Fruit fly (Drosophila melanogaster) whole organism: Measurements from ENCODE around the gene CG14341.

ENCODE experiments used
- CG8478 ChIP-seq: fragments of >200 bp; optimal IDR thresholded peaks from 2 replicates; lab custom pipeline; 2018; ENCODE audit warnings: inconsistent platforms
- Dll ChIP-seq: fragments of >200 bp; optimal IDR thresholded peaks from 2 replicates; lab custom pipeline; 2017
- EcR ChIP-seq, 2 experiments: fragments of >200 bp; optimal IDR thresholded peaks; 2 replicates each; lab custom pipeline; 2017; ENCODE audit warnings: missing biosample characterization in 2 of 2, missing genetic modification characterization in 2 of 2, missing genetic modification reagents in 2 of 2
- pan ChIP-seq: fragments of >200 bp; optimal IDR thresholded peaks from 2 replicates; lab custom pipeline; 2017
- psq ChIP-seq: fragments of >200 bp; optimal IDR thresholded peaks from 2 replicates; lab custom pipeline; 2017
- usp ChIP-seq: fragments of >200 bp; optimal IDR thresholded peaks from 2 replicates; lab custom pipeline; 2017; ENCODE audit warnings: missing biosample characterization, missing genetic modification characterization, mixed read lengths

CG14341 gene

DNA sequence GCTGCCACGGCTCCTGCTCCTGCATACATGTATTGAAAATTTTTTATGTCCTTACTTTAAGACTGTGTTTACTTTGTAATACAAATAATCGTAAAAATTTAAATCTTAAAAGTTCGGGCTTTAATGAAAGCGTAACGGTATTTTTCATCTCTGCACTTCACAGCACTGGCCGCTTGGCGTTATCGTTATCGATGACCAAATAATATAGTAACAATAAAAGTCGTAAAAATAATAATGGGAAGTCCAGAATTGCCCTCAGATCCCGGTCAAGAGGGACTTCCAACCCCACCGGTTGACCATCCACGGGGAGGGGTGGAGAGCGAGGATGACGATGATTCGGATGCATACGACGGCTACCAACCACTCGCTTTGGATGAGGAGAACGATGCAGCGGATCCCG lies at the start of gene CG14341:
Gene CG14341, plus strand, starts transcription at position 181 of the 400 bp plus-strand sequence.
- TF ChIP-seq psq (lab: Kevin White, UChicago): no peak
- TF ChIP-seq EcR (GFP tag; optimal IDR thresholded peaks at IDR 0.05; lab: Kevin White, UChicago): no peak

- TF ChIP-seq pan (lab: Kevin White, UChicago) (no peak), psq (lab: Kevin White, UChicago) (no peak), usp (GFP tag; lab: Kevin White, UChicago) (no peak), CG8478 (lab: Kevin White, UChicago) (no peak)
These were observed 49.5 kb upstream of the CG14341 start for dm6 chr2L:1116661-1117322.

dm6 chr2L:1118149-1118548 lies 48.2 kb upstream of the CG14341 start:
- TF ChIP-seq CG8478 (lab: Kevin White, UChicago) (no peak), usp (GFP tag; lab: Kevin White, UChicago) (no peak), psq (lab: Kevin White, UChicago) (no peak), EcR (GFP tag; optimal IDR thresholded peaks at IDR 0.05; lab: Kevin White, UChicago) (no peak), pan (lab: Kevin White, UChicago) (no peak), Dll (no peak)

- TF ChIP-seq pan (lab: Kevin White, UChicago) (peak; percentile 96), usp (GFP tag; lab: Kevin White, UChicago) (no peak), Dll (peak; percentile 93), EcR (GFP tag; optimal IDR thresholded peaks at IDR 0.05; lab: Kevin White, UChicago) (peak in 1 of 2 experiments; percentile 23), CG8478 (lab: Kevin White, UChicago) (no peak), psq (lab: Kevin White, UChicago) (no peak)
These were observed 47.2 kb upstream of the CG14341 start for dm6 chr2L:1118880-1119809.

DNA sequence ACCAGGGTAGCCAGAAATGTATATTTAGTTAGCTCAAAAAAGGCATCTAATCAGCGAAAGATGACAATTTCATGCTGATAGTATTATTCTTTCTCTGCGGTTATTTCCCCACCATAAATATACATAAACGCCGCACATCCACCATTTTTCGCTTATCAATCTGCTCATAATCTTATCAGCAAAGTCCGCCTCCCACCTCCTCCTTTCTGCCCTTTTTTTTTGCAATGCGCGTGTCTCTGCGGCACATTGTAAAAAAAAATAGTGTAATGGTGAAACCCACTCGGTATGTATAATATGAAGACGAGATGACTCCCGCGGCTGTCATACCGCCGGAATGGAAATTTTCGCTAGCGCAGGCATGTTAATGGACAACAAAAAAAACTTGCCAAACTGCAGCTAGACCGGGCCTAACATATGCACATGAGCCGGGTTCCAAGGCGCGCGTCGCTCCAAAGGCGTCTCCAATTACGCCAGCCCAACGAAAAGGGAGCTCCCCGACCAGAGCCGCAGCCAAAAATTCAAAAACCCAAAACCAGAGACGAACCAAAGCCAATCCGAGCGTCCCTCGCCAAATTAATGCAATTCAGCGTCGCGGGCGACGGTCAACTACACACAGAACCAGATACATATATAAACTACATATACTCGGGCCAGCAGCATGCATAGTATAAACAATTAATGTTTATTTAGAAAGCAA lies 46.0 kb upstream of the CG14341 start:
- TF ChIP-seq usp (GFP tag; lab: Kevin White, UChicago) (no peak), CG8478 (lab: Kevin White, UChicago) (no peak), psq (lab: Kevin White, UChicago) (no peak), Dll (no peak), EcR (GFP tag; optimal IDR thresholded peaks at IDR 0.05; lab: Kevin White, UChicago) (no peak), pan (lab: Kevin White, UChicago) (no peak)

dm6 chr2L:1121942-1122710 lies 44.2 kb upstream of the CG14341 start:
- no peak for TF ChIP-seq CG8478 (lab: Kevin White, UChicago)
- TF ChIP-seq Dll: no peak
- no peak for TF ChIP-seq psq (lab: Kevin White, UChicago)
- no peak for TF ChIP-seq EcR (GFP tag; optimal IDR thresholded peaks at IDR 0.05; lab: Kevin White, UChicago)
- TF ChIP-seq pan (lab: Kevin White, UChicago): no peak
- no peak for TF ChIP-seq usp (GFP tag; lab: Kevin White, UChicago)

DNA sequence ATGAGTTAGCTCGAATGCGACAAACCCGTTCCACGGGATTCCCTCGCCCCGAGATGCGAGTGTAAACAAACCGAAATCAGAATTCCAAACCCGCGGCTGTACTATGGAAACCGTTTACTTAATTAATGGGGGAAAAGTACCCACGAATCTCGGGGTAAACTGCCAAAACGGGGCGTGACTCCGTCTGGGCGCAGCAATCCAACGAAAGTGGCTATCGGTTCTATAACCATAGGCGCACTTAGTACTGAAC lies 43.7 kb upstream of the CG14341 start:
- TF ChIP-seq EcR (GFP tag; optimal IDR thresholded peaks at IDR 0.05; lab: Kevin White, UChicago): no peak
- TF ChIP-seq Dll: no peak
- TF ChIP-seq CG8478 (lab: Kevin White, UChicago): no peak
- TF ChIP-seq pan (lab: Kevin White, UChicago): no peak
- no peak for TF ChIP-seq psq (lab: Kevin White, UChicago)
- no peak for TF ChIP-seq usp (GFP tag; lab: Kevin White, UChicago)

dm6 chr2L:1123078-1123818 lies 43.1 kb upstream of the CG14341 start:
- TF ChIP-seq EcR (GFP tag; optimal IDR thresholded peaks at IDR 0.05; lab: Kevin White, UChicago): no peak

dm6 chr2L:1124265-1124664 lies 42.0 kb upstream of the CG14341 start:
- no peak for TF ChIP-seq CG8478 (lab: Kevin White, UChicago)
- no peak for TF ChIP-seq pan (lab: Kevin White, UChicago)
- TF ChIP-seq Dll: no peak
- no peak for TF ChIP-seq psq (lab: Kevin White, UChicago)
- no peak for TF ChIP-seq EcR (GFP tag; optimal IDR thresholded peaks at IDR 0.05; lab: Kevin White, UChicago)
- no peak for TF ChIP-seq usp (GFP tag; lab: Kevin White, UChicago)

DNA sequence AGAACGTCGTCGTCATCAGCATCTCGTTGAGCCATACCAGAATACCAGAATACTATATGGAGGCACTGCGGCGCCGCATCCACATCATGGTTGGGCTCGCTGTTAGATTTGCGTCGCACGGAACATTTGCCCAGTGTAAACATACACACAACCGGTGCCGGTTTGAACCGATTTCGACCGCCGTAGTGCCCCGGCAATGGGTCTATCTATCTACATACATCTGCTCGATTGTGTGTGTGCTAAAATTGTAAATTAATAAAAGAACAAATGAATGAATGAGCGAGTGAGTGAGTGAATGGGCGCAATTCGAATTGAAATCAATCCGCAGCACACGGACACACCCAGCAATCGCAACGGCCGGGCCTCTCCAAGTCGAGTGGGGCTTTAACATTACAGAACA lies 40.9 kb upstream of the CG14341 start:
- TF ChIP-seq usp (GFP tag; lab: Kevin White, UChicago) (no peak), EcR (GFP tag; optimal IDR thresholded peaks at IDR 0.05; lab: Kevin White, UChicago) (no peak), psq (lab: Kevin White, UChicago) (no peak), Dll (no peak), CG8478 (lab: Kevin White, UChicago) (no peak), pan (lab: Kevin White, UChicago) (no peak)
